Fruit fly (Drosophila melanogaster) whole organism, prepupa: ENCODE data around the gene ChT.

Source experiments
- CG10669 ChIP-seq: fragments of 200-800 bp; sonication (Bioruptor generic); optimal IDR thresholded peaks from 3 replicates; lab custom pipeline; 2018; ENCODE audit warnings: missing biosample characterization, mild to moderate bottlenecking, missing genetic modification characterization, moderate library complexity
- CG11902 ChIP-seq: fragments of 200-800 bp; sonication (Bioruptor generic); optimal IDR thresholded peaks from 3 replicates; lab custom pipeline; 2016; ENCODE audit warnings: missing biosample characterization, missing genetic modification characterization
- CG15336 ChIP-seq: fragments of 200-800 bp; sonication (Bioruptor generic); IDR thresholded peaks from 2 replicates; pipeline ENCODE4 v1.3.6; 2022; ENCODE audit warnings: missing biosample characterization, missing genetic modification characterization
- CG1621 ChIP-seq: fragments of 200-800 bp; sonication (Bioruptor generic); optimal IDR thresholded peaks from 3 replicates; lab custom pipeline; 2018; ENCODE audit warnings: missing biosample characterization, mild to moderate bottlenecking, missing genetic modification characterization
- CG32006 ChIP-seq: fragments of 200-800 bp; sonication (Bioruptor generic); optimal IDR thresholded peaks from 3 replicates; lab custom pipeline; 2017; ENCODE audit warnings: missing biosample characterization, mild to moderate bottlenecking, missing genetic modification characterization
- CG34406 ChIP-seq: fragments of 200-800 bp; sonication (Bioruptor generic); optimal IDR thresholded peaks from 3 replicates; lab custom pipeline; 2016; ENCODE audit warnings: missing biosample characterization, missing genetic modification characterization
- CG3919 ChIP-seq: fragments of 200-800 bp; sonication (Bioruptor generic); optimal IDR thresholded peaks from 3 replicates; lab custom pipeline; 2016; ENCODE audit warnings: missing biosample characterization, missing genetic modification characterization
- CG4318 ChIP-seq: fragments of 200-800 bp; sonication (Bioruptor generic); optimal IDR thresholded peaks from 3 replicates; lab custom pipeline; 2017; ENCODE audit warnings: missing biosample characterization, mild to moderate bottlenecking, missing genetic modification characterization
- CG6163 ChIP-seq: fragments of 200-800 bp; sonication (Bioruptor generic); IDR thresholded peaks from 3 replicates; pipeline ENCODE4 v1.3.6; 2022; ENCODE audit warnings: missing biosample characterization, missing genetic modification characterization
- CG6276 ChIP-seq: fragments of 200-800 bp; sonication (Bioruptor generic); optimal IDR thresholded peaks from 2 replicates; lab custom pipeline; 2017; ENCODE audit warnings: missing biosample characterization, mild to moderate bottlenecking, missing genetic modification characterization
- CG6792 ChIP-seq: fragments of 200-800 bp; sonication (Bioruptor generic); optimal IDR thresholded peaks from 3 replicates; lab custom pipeline; 2016; ENCODE audit warnings: missing biosample characterization, missing genetic modification characterization
- CG6808 ChIP-seq: fragments of 200-800 bp; sonication (Bioruptor generic); optimal IDR thresholded peaks from 3 replicates; lab custom pipeline; 2017; ENCODE audit warnings: missing biosample characterization, missing genetic modification characterization, mild to moderate bottlenecking, moderate library complexity, missing genetic modification reagents
- CG6854 ChIP-seq: fragments of 200-800 bp; sonication (Bioruptor generic); optimal IDR thresholded peaks from 2 replicates; lab custom pipeline; 2017; ENCODE audit warnings: missing biosample characterization, mild to moderate bottlenecking, missing genetic modification characterization
- CG8319 ChIP-seq: fragments of 200-800 bp; sonication (Bioruptor generic); optimal IDR thresholded peaks from 3 replicates; lab custom pipeline; 2016; ENCODE audit warnings: missing biosample characterization, missing genetic modification characterization
- CG8632 ChIP-seq: fragments of 200-800 bp; sonication (Bioruptor generic); optimal IDR thresholded peaks from 3 replicates; lab custom pipeline; 2016; ENCODE audit warnings: missing biosample characterization, missing genetic modification characterization
- CG9139 ChIP-seq: fragments of 200-800 bp; sonication (Bioruptor generic); optimal IDR thresholded peaks from 3 replicates; lab custom pipeline; 2017; ENCODE audit warnings: missing biosample characterization, mild to moderate bottlenecking, missing genetic modification characterization
- Eip75B ChIP-seq: fragments of 200-800 bp; sonication (Bioruptor generic); optimal IDR thresholded peaks from 3 replicates; lab custom pipeline; 2016; ENCODE audit warnings: missing biosample characterization, missing genetic modification characterization
- Ets96B ChIP-seq: fragments of 200-800 bp; optimal IDR thresholded peaks from 2 replicates; lab custom pipeline; 2019; ENCODE audit warnings: missing biosample characterization, mild to moderate bottlenecking, missing genetic modification characterization, moderate library complexity
- Gug ChIP-seq: fragments of 200-800 bp; sonication (Bioruptor generic); IDR thresholded peaks from 2 replicates; pipeline ENCODE4 v1.3.6; 2022; ENCODE audit warnings: missing biosample characterization, missing genetic modification characterization
- Hr38 ChIP-seq: sonication (Bioruptor generic); optimal IDR thresholded peaks from 2 replicates; lab custom pipeline; 2016; ENCODE audit warnings: missing biosample characterization, missing genetic modification characterization
- Hr39 ChIP-seq: fragments of 200-800 bp; sonication (Bioruptor generic); optimal IDR thresholded peaks from 2 replicates; lab custom pipeline; 2016; ENCODE audit warnings: missing biosample characterization, missing genetic modification characterization
- Hr4 ChIP-seq: fragments of 200-800 bp; sonication (Bioruptor generic); optimal IDR thresholded peaks from 3 replicates; lab custom pipeline; 2016; ENCODE audit warnings: missing biosample characterization, missing genetic modification characterization
- Lpt ChIP-seq: fragments of 200-800 bp; sonication (Bioruptor generic); optimal IDR thresholded peaks from 3 replicates; lab custom pipeline; 2016; ENCODE audit warnings: missing biosample characterization, missing genetic modification characterization
- Met ChIP-seq: fragments of 200-800 bp; sonication (Bioruptor generic); optimal IDR thresholded peaks from 3 replicates; lab custom pipeline; 2016; ENCODE audit warnings: missing biosample characterization, missing genetic modification characterization
- OdsH ChIP-seq: fragments of 200-800 bp; sonication (Bioruptor generic); optimal IDR thresholded peaks from 3 replicates; lab custom pipeline; 2016; ENCODE audit warnings: missing biosample characterization, missing genetic modification characterization
- Smox ChIP-seq: fragments of 200-800 bp; sonication (Bioruptor generic); optimal IDR thresholded peaks from 3 replicates; lab custom pipeline; 2016; ENCODE audit warnings: missing biosample characterization, missing genetic modification characterization
- Sox15 ChIP-seq: fragments of 200-800 bp; sonication (Bioruptor generic); optimal IDR thresholded peaks from 3 replicates; lab custom pipeline; 2016; ENCODE audit warnings: missing biosample characterization, missing genetic modification characterization
- achi ChIP-seq: fragments of 200-800 bp; sonication (Bioruptor generic); optimal IDR thresholded peaks from 3 replicates; lab custom pipeline; 2016; ENCODE audit warnings: missing biosample characterization, missing genetic modification characterization
- acj6 ChIP-seq: fragments of 200-800 bp; sonication (Bioruptor generic); optimal IDR thresholded peaks from 3 replicates; lab custom pipeline; 2016; ENCODE audit warnings: missing biosample characterization, missing genetic modification characterization
- dac ChIP-seq: fragments of 200-800 bp; sonication (Bioruptor generic); optimal IDR thresholded peaks from 2 replicates; lab custom pipeline; 2017; ENCODE audit warnings: missing biosample characterization, mild to moderate bottlenecking, missing genetic modification characterization
- dsx ChIP-seq: fragments of 200-800 bp; optimal IDR thresholded peaks from 3 replicates; lab custom pipeline; 2019; ENCODE audit warnings: missing biosample characterization, mild to moderate bottlenecking, missing genetic modification characterization, moderate library complexity; ENCODE audit not compliant: poor library complexity, severe bottlenecking
- fd85E ChIP-seq: fragments of 200-800 bp; sonication (Bioruptor generic); optimal IDR thresholded peaks from 3 replicates; lab custom pipeline; 2016; ENCODE audit warnings: missing biosample characterization, missing genetic modification characterization
- net ChIP-seq: fragments of 200-800 bp; sonication (Bioruptor generic); optimal IDR thresholded peaks from 3 replicates; lab custom pipeline; 2016; ENCODE audit warnings: missing biosample characterization, missing genetic modification characterization
- pdm3 ChIP-seq: fragments of 200-800 bp; sonication (Bioruptor generic); optimal IDR thresholded peaks from 3 replicates; lab custom pipeline; 2016; ENCODE audit warnings: missing biosample characterization, missing genetic modification characterization
- salr ChIP-seq, 2 experiments: fragments of 200-800 bp; sonication (Bioruptor generic); optimal IDR thresholded peaks; 3 replicates each; lab custom pipeline; 2016 to 2018; ENCODE audit warnings: missing biosample characterization in 2 of 2, missing genetic modification characterization in 2 of 2, mild to moderate bottlenecking in 1 of 2
- spab ChIP-seq: fragments of 200-800 bp; sonication (Bioruptor generic); optimal IDR thresholded peaks from 2 replicates; lab custom pipeline; 2017; ENCODE audit warnings: missing biosample characterization, mild to moderate bottlenecking, missing genetic modification characterization, missing genetic modification reagents
- ss ChIP-seq, 2 experiments: fragments of 200-800 bp; sonication (Bioruptor generic); optimal IDR thresholded peaks; 2 replicates in 1 of 2; 3 replicates in 1 of 2; lab custom pipeline; 2017 to 2018; ENCODE audit warnings: mild to moderate bottlenecking in 2 of 2, missing biosample characterization in 2 of 2, missing genetic modification characterization in 2 of 2, moderate library complexity in 1 of 2
- svp ChIP-seq: fragments of 200-800 bp; sonication (Bioruptor generic); peaks from one replicate; lab custom pipeline; 2016; ENCODE audit warnings: missing biosample characterization, missing genetic modification characterization
- vri ChIP-seq: fragments of 200-800 bp; sonication (Bioruptor generic); optimal IDR thresholded peaks from 3 replicates; lab custom pipeline; 2016; ENCODE audit warnings: missing biosample characterization, mild to moderate bottlenecking, missing genetic modification characterization

ChT gene

DNA sequence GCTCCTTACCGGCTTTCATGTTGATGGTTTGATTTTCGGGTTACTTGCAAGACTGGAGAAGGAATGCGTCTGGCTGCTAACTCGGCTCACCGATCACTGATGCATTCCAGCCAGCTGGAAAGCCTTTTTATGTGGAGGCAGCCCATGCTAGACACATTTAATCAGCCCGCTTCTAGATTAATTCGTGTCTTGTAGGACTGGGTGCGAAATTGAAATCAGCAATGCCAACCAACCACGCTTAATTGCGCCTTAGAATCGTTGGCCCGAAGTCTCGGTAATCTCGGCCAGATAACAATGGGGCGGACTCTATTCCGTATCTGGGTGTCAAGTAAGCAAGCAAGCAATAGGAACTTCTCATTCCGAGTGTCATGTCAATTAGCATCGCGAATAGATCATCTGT, 45.9 kb downstream of the ChT start, which contains the start of gene CG7714:
Gene CG7714, minus strand, starts transcription at position 101 of the 400 bp plus-strand sequence.
- TF ChIP-seq CG8319 (GFP tag; lab: Kevin White, UChicago) (no peak), CG4318 (no peak), Ets96B (tag; lab: Kevin White, UChicago) (no peak), fd85E (GFP tag; lab: Kevin White, UChicago) (no peak), salr (GFP tag; optimal IDR thresholded peaks at IDR 0.05; lab: Kevin White, UChicago) (no peak), Met (no peak), CG15336 (GFP tag; lab: Robert Waterston, UW) (no peak)

DNA sequence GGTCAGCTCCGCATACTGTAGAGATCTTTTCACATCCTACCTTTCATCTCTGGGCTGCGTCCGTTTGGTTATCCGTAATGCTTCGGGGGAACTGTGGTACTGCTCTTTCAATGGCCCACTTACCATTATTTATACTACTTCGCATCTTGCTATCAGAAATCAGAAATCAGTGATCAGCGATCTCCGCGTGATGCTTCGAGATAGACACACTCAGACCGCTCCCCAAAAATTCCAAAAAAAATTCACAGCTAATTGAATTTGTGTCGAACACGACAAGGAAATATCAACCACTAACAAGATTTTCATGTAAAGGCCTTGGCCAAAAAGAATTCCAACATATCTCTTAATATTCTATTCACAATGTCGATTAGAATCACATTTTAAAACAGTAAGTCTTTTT, 48.0 kb downstream of the ChT start, which contains the start of gene CG7715:
Gene CG7715, minus strand, starts transcription at position 101 of the 400 bp plus-strand sequence.
- TF ChIP-seq net (GFP tag; lab: Kevin White, UChicago) (no peak), CG6792 (no peak), CG6163 (GFP tag; lab: Robert Waterston, UW) (no peak), CG4318 (no peak), CG32006 (GFP tag; lab: Kevin White, UChicago) (no peak), svp (GFP tag; lab: Kevin White, UChicago) (no peak), OdsH (no peak), pdm3 (no peak), acj6 (GFP tag; lab: Kevin White, UChicago) (no peak), CG3919 (GFP tag; lab: Kevin White, UChicago) (no peak), CG10669 (GFP tag; lab: Kevin White, UChicago) (no peak), CG6854 (GFP tag; lab: Kevin White, UChicago) (no peak), CG8319 (GFP tag; lab: Kevin White, UChicago) (no peak), Hr38 (GFP tag; lab: Kevin White, UChicago) (no peak), Hr39 (no peak)

DNA sequence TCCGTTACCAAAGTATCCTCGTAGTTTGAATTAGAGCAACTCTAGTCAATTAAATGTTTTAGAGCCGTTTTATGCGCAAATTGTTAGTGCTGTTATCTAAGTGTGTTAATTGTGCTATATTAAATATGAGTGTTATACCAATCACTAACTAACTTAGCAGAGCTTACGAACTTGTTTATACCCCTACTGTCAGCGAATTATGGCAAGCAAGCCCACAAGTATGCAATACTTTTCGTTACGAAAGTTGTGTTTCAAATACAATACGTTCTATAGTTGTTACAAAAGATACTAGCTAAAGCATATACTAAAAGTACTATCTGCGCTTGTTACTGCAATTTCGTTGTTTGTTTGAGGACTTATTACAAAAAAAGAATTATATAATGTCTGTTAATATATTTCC, 50.8 kb downstream of the ChT start:
- no peak for TF ChIP-seq CG34406 (GFP tag; lab: Kevin White, UChicago)
- TF ChIP-seq Hr38 (GFP tag; lab: Kevin White, UChicago): no peak
- no peak for TF ChIP-seq Gug (GFP tag; lab: Robert Waterston, UW)
- TF ChIP-seq spab (GFP tag; lab: Kevin White, UChicago): no peak
- no peak for TF ChIP-seq achi
- no peak for TF ChIP-seq CG6808 (GFP tag; lab: Kevin White, UChicago)
- no peak for TF ChIP-seq CG9139
- TF ChIP-seq acj6 (GFP tag; lab: Kevin White, UChicago): no peak
- no peak for TF ChIP-seq CG8319 (GFP tag; lab: Kevin White, UChicago)
- TF ChIP-seq vri: no peak

DNA sequence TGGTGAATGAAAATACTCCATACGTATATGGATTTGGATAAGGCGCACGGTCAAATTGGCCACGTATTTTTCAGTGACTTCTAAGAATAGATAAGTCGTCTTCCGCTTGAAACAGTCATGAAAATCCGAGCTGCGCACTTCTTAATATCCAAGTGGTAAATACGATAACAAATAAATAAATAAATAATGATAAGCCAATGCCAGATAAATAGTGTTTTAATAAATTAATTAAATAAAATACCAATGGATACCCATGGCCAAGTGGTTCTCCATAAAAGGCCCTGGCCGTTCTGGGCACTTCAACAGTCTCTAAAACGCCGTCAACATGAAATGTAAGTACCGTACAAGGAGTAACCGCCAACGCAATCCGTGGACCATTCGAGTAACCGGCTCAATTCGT, 52.0 kb downstream of the ChT start, which contains the start of gene CG14302:
Gene CG14302, plus strand, starts transcription at position 301 of the 400 bp plus-strand sequence.
- TF ChIP-seq Smox (GFP tag; lab: Kevin White, UChicago) (no peak), CG3919 (GFP tag; lab: Kevin White, UChicago) (no peak), CG6854 (GFP tag; lab: Kevin White, UChicago) (no peak), CG1621 (tag; lab: Kevin White, UChicago) (no peak), Hr38 (GFP tag; lab: Kevin White, UChicago) (no peak), dsx (GFP tag; lab: Kevin White, UChicago) (no peak), spab (GFP tag; lab: Kevin White, UChicago) (no peak), Lpt (no peak), Gug (GFP tag; lab: Robert Waterston, UW) (no peak), dac (no peak), acj6 (GFP tag; lab: Kevin White, UChicago) (no peak), ss (GFP tag; optimal IDR thresholded peaks at IDR 0.05; lab: Kevin White, UChicago) (no peak), CG8632 (GFP tag; lab: Kevin White, UChicago) (no peak), Sox15 (no peak), CG11902 (no peak), Hr4 (GFP tag; lab: Kevin White, UChicago) (no peak), Eip75B (GFP tag; lab: Kevin White, UChicago) (no peak), net (GFP tag; lab: Kevin White, UChicago) (no peak), CG6276 (GFP tag; lab: Kevin White, UChicago) (no peak), OdsH (no peak)
